Fruit fly (Drosophila melanogaster): ENCODE measurements around the gene mthl8.

- TF ChIP-seq dsx (GFP tag; optimal IDR thresholded peaks at IDR 0.05; ENCODE audit: poor library complexity, severe bottlenecking) (no peak), topi (GFP tag; optimal IDR thresholded peaks at IDR 0.05) (no peak)
These were observed at the start of gene mthl8 for dm6 chr3L:22069-22468.

Data from whole organism, prepupa.